Worm (Caenorhabditis elegans) whole organism, midembryonic: ENCODE measurements around the gene T01B4.3.

ENCODE experiments used
- T22C8.4 ChIP-seq: fragments of 200-800 bp; sonication (Bioruptor generic); IDR thresholded peaks from 2 replicates; pipeline ENCODE4 v1.3.6; 2022; ENCODE audit warnings: missing genetic modification characterization, missing compliant biosample characterization
- cog-1 ChIP-seq: sonication (generic microtip); optimal IDR thresholded peaks from 2 replicates; lab custom pipeline; 2016; ENCODE audit warnings: missing genetic modification characterization, missing compliant biosample characterization
- flt-1 ChIP-seq: fragments of 200-800 bp; sonication (Bioruptor generic); IDR thresholded peaks from 2 replicates; pipeline ENCODE4 v1.3.6; 2022; ENCODE audit warnings: missing genetic modification characterization, missing compliant biosample characterization
- ref-1 ChIP-seq: fragments of 200-800 bp; sonication (Bioruptor generic); conservative IDR thresholded peaks from 2 replicates; pipeline ENCODE4 v1.3.6; 2022; ENCODE audit warnings: missing genetic modification reagents, missing genetic modification characterization, missing compliant biosample characterization
- tab-1 ChIP-seq: fragments of 200-800 bp; sonication (Bioruptor generic); IDR thresholded peaks from 2 replicates; pipeline ENCODE4 v1.3.6; 2022; ENCODE audit warnings: missing genetic modification characterization, missing compliant biosample characterization
- ztf-23 ChIP-seq: fragments of 200-800 bp; sonication (Bioruptor generic); IDR thresholded peaks from 2 replicates; pipeline ENCODE4 v1.3.6; 2022; ENCODE audit warnings: missing genetic modification reagents, missing genetic modification characterization, missing compliant biosample characterization
- ztf-29 ChIP-seq: fragments of 200-800 bp; sonication (Bioruptor generic); IDR thresholded peaks from 2 replicates; pipeline ENCODE4 v1.3.6; 2022; ENCODE audit warnings: missing genetic modification reagents, missing genetic modification characterization, missing compliant biosample characterization

DNA sequence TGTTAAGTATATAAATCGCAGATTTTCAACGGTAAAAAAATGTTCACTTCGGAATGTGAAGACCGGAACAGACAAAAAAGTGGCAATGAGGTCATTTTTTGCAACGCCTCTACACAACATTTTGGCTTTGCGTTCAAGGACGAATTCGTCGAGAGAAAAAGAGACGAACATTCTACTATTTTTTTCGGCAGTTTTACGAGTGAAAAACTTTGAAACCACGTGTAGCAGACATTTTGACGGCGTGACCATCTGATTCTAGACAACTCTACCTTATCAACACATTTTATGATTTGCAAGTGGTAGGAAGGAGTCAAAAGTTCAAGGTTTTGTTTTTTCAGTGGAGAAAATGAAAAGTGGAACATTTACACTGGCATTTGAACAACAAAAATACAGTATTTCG, 27.0 kb downstream of the T01B4.3 start:
- TF ChIP-seq ztf-29 (GFP tag; lab: Robert Waterston, UW) = no peak
- no peak for TF ChIP-seq ztf-23 (GFP tag; lab: Robert Waterston, UW)
- TF ChIP-seq flt-1 (GFP tag; lab: Robert Waterston, UW) = no peak
- no peak for TF ChIP-seq ref-1
- no peak for TF ChIP-seq cog-1
- no peak for TF ChIP-seq T22C8.4
- TF ChIP-seq tab-1 = no peak
